Worm (Caenorhabditis elegans) whole organism, L1 larva: Measurements from ENCODE around the gene T23B12.11.
A peak's percentile ranks its signal among the peaks of the same experiment; 100 is the strongest.

Experiments used
- C16A3.4 ChIP-seq: fragments of 150-350 bp; optimal IDR thresholded peaks from 2 replicates; lab custom pipeline; 2014; ENCODE audit warnings: missing biosample characterization, missing genetic modification characterization
- C34B4.2 ChIP-seq: sonication (generic microtip); optimal IDR thresholded peaks from 2 replicates; lab custom pipeline; 2017; ENCODE audit warnings: mild to moderate bottlenecking, missing genetic modification characterization, missing compliant biosample characterization
- Y116A8C.19 ChIP-seq: sonication (generic microtip); optimal IDR thresholded peaks from 2 replicates; lab custom pipeline; 2016; ENCODE audit warnings: missing compliant biosample characterization, missing genetic modification characterization, borderline replicate concordance
- ama-1 ChIP-seq: fragments of 150-350 bp; optimal IDR thresholded peaks from 2 replicates; lab custom pipeline; 2014
- blmp-1 ChIP-seq: fragments of 150-350 bp; optimal IDR thresholded peaks from 2 replicates; lab custom pipeline; 2014; ENCODE audit warnings: missing biosample characterization, missing genetic modification characterization
- ceh-63 ChIP-seq: fragments of 200-800 bp; sonication (Bioruptor generic); optimal IDR thresholded peaks from 2 replicates; lab custom pipeline; 2018; ENCODE audit warnings: mild to moderate bottlenecking, missing genetic modification characterization, missing compliant biosample characterization
- ceh-8 ChIP-seq: fragments of 200-800 bp; sonication (Bioruptor generic); optimal IDR thresholded peaks from 2 replicates; lab custom pipeline; 2018; ENCODE audit warnings: mild to moderate bottlenecking, missing genetic modification characterization, moderate library complexity, missing compliant biosample characterization
- ces-1 ChIP-seq: fragments of 150-350 bp; optimal IDR thresholded peaks from 2 replicates; lab custom pipeline; 2014; ENCODE audit warnings: missing biosample characterization, missing genetic modification reagents, missing genetic modification characterization
- dpl-1 ChIP-seq, 3 experiments: fragments of 150-350 bp in 2 of 3; sonication (generic microtip) in 1 of 3; optimal IDR thresholded peaks; 2 replicates each; lab custom pipeline; 2014 to 2017; ENCODE audit warnings: missing biosample characterization in 3 of 3, missing genetic modification characterization in 3 of 3, missing genetic modification reagents in 3 of 3
- dsc-1 ChIP-seq: sonication (generic microtip); optimal IDR thresholded peaks from 2 replicates; lab custom pipeline; 2016; ENCODE audit warnings: mild to moderate bottlenecking, missing genetic modification characterization, missing compliant biosample characterization
- efl-1 ChIP-seq, 4 experiments: fragments of 150-350 bp; optimal IDR thresholded peaks in 3 of 4; peaks in 1 of 4; 1 replicate in 1 of 4; 2 replicates in 3 of 4; lab custom pipeline; 2014; ENCODE audit warnings: missing biosample characterization in 2 of 4, missing genetic modification characterization in 2 of 4, missing genetic modification reagents in 2 of 4
- egl-27 ChIP-seq, 2 experiments: fragments of 150-350 bp in 1 of 2; sonication (generic microtip); optimal IDR thresholded peaks; 3 replicates each; lab custom pipeline; 2017 to 2018; ENCODE audit warnings: missing biosample characterization in 2 of 2, missing genetic modification characterization in 2 of 2, missing genetic modification reagents in 2 of 2
- elt-2 ChIP-seq: sonication (generic microtip); optimal IDR thresholded peaks from 2 replicates; lab custom pipeline; 2016; ENCODE audit warnings: missing genetic modification characterization, mild to moderate bottlenecking, inconsistent platforms, missing compliant biosample characterization, missing genetic modification reagents
- elt-3 ChIP-seq, 6 experiments: fragments of 150-350 bp in 1 of 6; sonication (generic microtip); optimal IDR thresholded peaks; 2 replicates each; lab custom pipeline; 2017 to 2018; ENCODE audit warnings: missing biosample characterization in 6 of 6, missing genetic modification characterization in 6 of 6, inconsistent platforms in 1 of 6
- hlh-4 ChIP-seq: sonication (generic microtip); optimal IDR thresholded peaks from 2 replicates; lab custom pipeline; 2016; ENCODE audit warnings: mild to moderate bottlenecking, missing genetic modification characterization, missing compliant biosample characterization
- hpl-2 ChIP-seq: fragments of 150-350 bp; optimal IDR thresholded peaks from 2 replicates; lab custom pipeline; 2014; ENCODE audit warnings: missing biosample characterization, missing genetic modification reagents, missing genetic modification characterization
- irx-1 ChIP-seq: sonication (generic microtip); optimal IDR thresholded peaks from 2 replicates; lab custom pipeline; 2016; ENCODE audit warnings: missing genetic modification characterization, missing compliant biosample characterization
- lin-14 ChIP-seq: fragments of 200-800 bp; sonication (Bioruptor generic); optimal IDR thresholded peaks from 2 replicates; lab custom pipeline; 2018; ENCODE audit warnings: mild to moderate bottlenecking, missing genetic modification characterization, moderate library complexity, missing compliant biosample characterization
- lin-35 ChIP-seq, 2 experiments: fragments of 150-350 bp; optimal IDR thresholded peaks; 2 replicates each; lab custom pipeline; 2014; ENCODE audit warnings: missing biosample characterization in 2 of 2, missing genetic modification characterization in 2 of 2, missing genetic modification reagents in 2 of 2
- lir-3 ChIP-seq: sonication (generic microtip); optimal IDR thresholded peaks from 2 replicates; lab custom pipeline; 2016; ENCODE audit warnings: mild to moderate bottlenecking, missing genetic modification characterization, moderate library complexity, missing compliant biosample characterization; ENCODE audit not compliant: poor library complexity
- lsy-2 ChIP-seq, 2 experiments: fragments of 150-350 bp; optimal IDR thresholded peaks; 2 replicates each; lab custom pipeline; 2014; ENCODE audit warnings: missing biosample characterization in 2 of 2, missing genetic modification characterization in 2 of 2
- mep-1 ChIP-seq: fragments of 150-350 bp; optimal IDR thresholded peaks from 2 replicates; lab custom pipeline; 2014; ENCODE audit warnings: missing biosample characterization, missing genetic modification characterization
- nhr-19 ChIP-seq: fragments of 200-800 bp; sonication (Bioruptor generic); conservative IDR thresholded peaks from 2 replicates; pipeline ENCODE4 v1.3.6; 2022; ENCODE audit warnings: missing genetic modification characterization, missing compliant biosample characterization
- nhr-20 ChIP-seq: sonication (generic microtip); optimal IDR thresholded peaks from 2 replicates; lab custom pipeline; 2016; ENCODE audit warnings: mild to moderate bottlenecking, missing genetic modification characterization, missing compliant biosample characterization
- nhr-237 ChIP-seq: fragments of 150-350 bp; optimal IDR thresholded peaks from 2 replicates; lab custom pipeline; 2014; ENCODE audit warnings: missing biosample characterization, missing genetic modification characterization
- nhr-28 ChIP-seq: fragments of 150-350 bp; optimal IDR thresholded peaks from 2 replicates; lab custom pipeline; 2014; ENCODE audit warnings: missing biosample characterization, missing genetic modification characterization
- nhr-76 ChIP-seq: sonication (generic microtip); optimal IDR thresholded peaks from 2 replicates; lab custom pipeline; 2017; ENCODE audit warnings: missing biosample characterization, missing genetic modification characterization
- nhr-77 ChIP-seq: fragments of 150-350 bp; optimal IDR thresholded peaks from 2 replicates; lab custom pipeline; 2014; ENCODE audit warnings: missing biosample characterization, missing genetic modification characterization
- nhr-84 ChIP-seq: sonication (generic microtip); optimal IDR thresholded peaks from 2 replicates; lab custom pipeline; 2017; ENCODE audit warnings: missing biosample characterization, missing genetic modification characterization
- nhr-85 ChIP-seq: sonication (generic microtip); peaks from one replicate; lab custom pipeline; 2016; ENCODE audit warnings: missing genetic modification characterization, inconsistent platforms, missing compliant biosample characterization
- pag-3 ChIP-seq: sonication (generic microtip); optimal IDR thresholded peaks from 2 replicates; lab custom pipeline; 2017; ENCODE audit warnings: missing genetic modification characterization, mild to moderate bottlenecking, missing compliant biosample characterization, antibody characterized with exemption, borderline replicate concordance; ENCODE audit not compliant: insufficient read depth
- pax-3 ChIP-seq: fragments of 200-800 bp; sonication (Bioruptor generic); optimal IDR thresholded peaks from 2 replicates; lab custom pipeline; 2018; ENCODE audit warnings: mild to moderate bottlenecking, missing genetic modification characterization, moderate library complexity, missing compliant biosample characterization
- skn-1 ChIP-seq: fragments of 150-350 bp; optimal IDR thresholded peaks from 2 replicates; lab custom pipeline; 2014; ENCODE audit warnings: missing biosample characterization, missing genetic modification characterization
- snu-23 ChIP-seq: sonication (generic microtip); optimal IDR thresholded peaks from 2 replicates; lab custom pipeline; 2016; ENCODE audit warnings: missing genetic modification characterization, missing compliant biosample characterization
- sox-4 ChIP-seq: sonication (generic microtip); optimal IDR thresholded peaks from 2 replicates; lab custom pipeline; 2016; ENCODE audit warnings: missing genetic modification characterization, missing compliant biosample characterization
- sptf-1 ChIP-seq: fragments of 150-350 bp; optimal IDR thresholded peaks from 2 replicates; lab custom pipeline; 2014; ENCODE audit warnings: missing biosample characterization, missing genetic modification characterization
- sup-37 ChIP-seq: fragments of 200-800 bp; sonication (Bioruptor generic); optimal IDR thresholded peaks from 2 replicates; lab custom pipeline; 2018; ENCODE audit warnings: mild to moderate bottlenecking, missing genetic modification characterization, missing compliant biosample characterization
- tbx-2 ChIP-seq: sonication (generic microtip); optimal IDR thresholded peaks from 2 replicates; lab custom pipeline; 2016; ENCODE audit warnings: missing genetic modification characterization, missing compliant biosample characterization
- unc-86 ChIP-seq: sonication (generic microtip); optimal IDR thresholded peaks from 2 replicates; lab custom pipeline; 2016; ENCODE audit warnings: missing genetic modification characterization, missing compliant biosample characterization
- unc-98 ChIP-seq: fragments of 200-800 bp; sonication (Bioruptor generic); IDR thresholded peaks from 2 replicates; pipeline ENCODE4 v1.3.6; 2022; ENCODE audit warnings: missing genetic modification characterization, missing compliant biosample characterization
- vab-15 ChIP-seq: sonication (generic microtip); optimal IDR thresholded peaks from 2 replicates; lab custom pipeline; 2017; ENCODE audit warnings: missing genotype, mild to moderate bottlenecking, missing genetic modification characterization, missing compliant biosample characterization
- zip-4 ChIP-seq: fragments of 200-800 bp; sonication (Bioruptor generic); optimal IDR thresholded peaks from 2 replicates; lab custom pipeline; 2018; ENCODE audit warnings: mild to moderate bottlenecking, missing genetic modification characterization, moderate library complexity, missing compliant biosample characterization
- ztf-11 ChIP-seq, 2 experiments: sonication (generic microtip); optimal IDR thresholded peaks; 2 replicates each; lab custom pipeline; 2016 to 2017; ENCODE audit warnings: missing genetic modification characterization in 2 of 2, missing biosample characterization in 1 of 2, missing compliant biosample characterization in 1 of 2

Gene T23B12.11

ce11 chrV:8447928-8448327 lies 7.3 kb upstream of the T23B12.11 start, which contains the start of gene T23B12.5:
T23B12.5 (minus strand) TSS chrV:8448028.
- TF ChIP-seq unc-86 (no peak), efl-1 (optimal IDR thresholded peaks at IDR 0.05; lab: Kevin White, UChicago) (no peak), efl-1 (GFP tag; optimal IDR thresholded peaks at IDR 0.05 in 1 of 2; lab: Kevin White, UChicago) (peak in 1 of 2 experiments; percentile 14)

- TF ChIP-seq blmp-1 (tag; lab: Kevin White, UChicago): peak; percentile 68
- no peak for TF ChIP-seq elt-2
- no peak for TF ChIP-seq nhr-237 (tag; lab: Kevin White, UChicago)
- TF ChIP-seq sptf-1 (tag; lab: Kevin White, UChicago): no peak
- TF ChIP-seq dsc-1 (tag; lab: Kevin White, UChicago): no peak
- TF ChIP-seq C34B4.2: no peak
- TF ChIP-seq hlh-4: no peak
- TF ChIP-seq hpl-2 (GFP tag; lab: Kevin White, UChicago): no peak
- TF ChIP-seq elt-3 (tag; optimal IDR thresholded peaks at IDR 0.05; lab: Kevin White, UChicago): peak in 1 of 6 experiments; percentile 77
- no peak for TF ChIP-seq nhr-76 (tag; lab: Kevin White, UChicago)
- no peak for TF ChIP-seq lir-3 (tag; lab: Kevin White, UChicago)
- no peak for TF ChIP-seq vab-15 (tag; lab: Kevin White, UChicago)
- no peak for TF ChIP-seq pag-3 (tag; lab: Kevin White, UChicago)
- TF ChIP-seq pax-3 (tag; lab: Kevin White, UChicago): no peak
- no peak for TF ChIP-seq C16A3.4 (tag; lab: Kevin White, UChicago)
- no peak for TF ChIP-seq dpl-1 (GFP tag; optimal IDR thresholded peaks at IDR 0.05; lab: Kevin White, UChicago)
- TF ChIP-seq unc-98 (GFP tag; lab: Robert Waterston, UW): no peak
- TF ChIP-seq ceh-8 (GFP tag; lab: Kevin White, UChicago): no peak
- TF ChIP-seq lsy-2 (tag; optimal IDR thresholded peaks at IDR 0.05; lab: Kevin White, UChicago): peak in 1 of 2 experiments; percentile 19
- TF ChIP-seq efl-1 (optimal IDR thresholded peaks at IDR 0.05; lab: Kevin White, UChicago): no peak
- peak in 1 of 2 experiments; percentile 83 for TF ChIP-seq efl-1 (GFP tag; optimal IDR thresholded peaks at IDR 0.05 in 1 of 2; lab: Kevin White, UChicago)
- no peak for TF ChIP-seq zip-4 (GFP tag; lab: Kevin White, UChicago)
- no peak for TF ChIP-seq sox-4
- TF ChIP-seq nhr-77: no peak
- TF ChIP-seq nhr-85 (tag; lab: Kevin White, UChicago): peak; percentile 86
- peak; percentile 6 for TF ChIP-seq nhr-20 (tag; lab: Kevin White, UChicago)
- TF ChIP-seq nhr-28: no peak
- no peak for TF ChIP-seq Y116A8C.19 (tag; lab: Kevin White, UChicago)
- no peak for TF ChIP-seq egl-27 (tag; optimal IDR thresholded peaks at IDR 0.05; lab: Kevin White, UChicago)
- TF ChIP-seq ztf-11 (tag; optimal IDR thresholded peaks at IDR 0.05; lab: Kevin White, UChicago): no peak
- TF ChIP-seq lin-35 (GFP tag; optimal IDR thresholded peaks at IDR 0.05; lab: Kevin White, UChicago): no peak
- no peak for TF ChIP-seq nhr-19
- no peak for TF ChIP-seq skn-1 (tag; lab: Kevin White, UChicago)
- TF ChIP-seq tbx-2 (tag; lab: Kevin White, UChicago): no peak
- no peak for TF ChIP-seq mep-1 (tag; lab: Kevin White, UChicago)
- no peak for TF ChIP-seq ama-1 (lab: Kevin White, UChicago)
- TF ChIP-seq ces-1 (GFP tag; lab: Kevin White, UChicago): no peak
- TF ChIP-seq nhr-84 (tag; lab: Kevin White, UChicago): no peak
- no peak for TF ChIP-seq snu-23 (GFP tag; lab: Kevin White, UChicago)
- TF ChIP-seq lin-14 (GFP tag; lab: Kevin White, UChicago): peak; percentile 65
- TF ChIP-seq ceh-63 (GFP tag; lab: Kevin White, UChicago): no peak
- TF ChIP-seq irx-1: no peak
- no peak for TF ChIP-seq sup-37 (GFP tag; lab: Kevin White, UChicago)
Measured at ce11 chrV:8449241-8449640, 6.0 kb upstream of the T23B12.11 start.
